Worm (Caenorhabditis elegans) whole organism, L4 larva: Measurements from ENCODE around the gene Y80D4G.2.

ENCODE experiments used
- F26F4.8 ChIP-seq: fragments of 200-800 bp; sonication (Bioruptor generic); conservative IDR thresholded peaks from 2 replicates; pipeline ENCODE4 v1.3.6; 2022; ENCODE audit warnings: missing genetic modification characterization, missing compliant biosample characterization
- ZK546.5 ChIP-seq, 2 experiments: sonication (generic microtip); optimal IDR thresholded peaks; 2 replicates each; lab custom pipeline; 2017; ENCODE audit warnings: missing biosample characterization in 2 of 2, missing genetic modification characterization in 2 of 2
- aly-2 ChIP-seq: sonication (generic microtip); optimal IDR thresholded peaks from 2 replicates; lab custom pipeline; 2018; ENCODE audit warnings: missing biosample characterization, missing genetic modification characterization
- dmd-6 ChIP-seq: fragments of 200-800 bp; sonication (Bioruptor generic); IDR thresholded peaks from 2 replicates; pipeline ENCODE4 v1.3.6; 2022; ENCODE audit warnings: missing genetic modification reagents, missing genetic modification characterization, missing compliant biosample characterization
- lin-15B ChIP-seq: fragments of 150-350 bp; sonication (generic microtip); optimal IDR thresholded peaks from 3 replicates; lab custom pipeline; 2014; ENCODE audit warnings: missing biosample characterization, missing genetic modification characterization
- lir-3 ChIP-seq: sonication (generic microtip); optimal IDR thresholded peaks from 2 replicates; lab custom pipeline; 2016; ENCODE audit warnings: mild to moderate bottlenecking, missing genetic modification characterization, missing compliant biosample characterization
- nhr-11 ChIP-seq: fragments of 150-350 bp; optimal IDR thresholded peaks from 2 replicates; lab custom pipeline; 2014; ENCODE audit warnings: missing biosample characterization, missing genetic modification characterization
- nhr-237 ChIP-seq: sonication (generic microtip); optimal IDR thresholded peaks from 2 replicates; lab custom pipeline; 2017; ENCODE audit warnings: missing biosample characterization, missing genetic modification characterization
- pqm-1 ChIP-seq: sonication (generic microtip); optimal IDR thresholded peaks from 2 replicates; lab custom pipeline; 2017; ENCODE audit warnings: missing biosample characterization, missing genetic modification characterization

ce11 chrIII:7555360-7555759, 39.0 kb downstream of the Y80D4G.2 start, which contains the start of gene ceh-13:
- TF ChIP-seq aly-2 (tag; lab: Kevin White, UChicago), result no peak
- TF ChIP-seq nhr-11 (tag; lab: Kevin White, UChicago), result no peak
- TF ChIP-seq ZK546.5 (tag; optimal IDR thresholded peaks at IDR 0.05; lab: Kevin White, UChicago), result no peak
- TF ChIP-seq F26F4.8 (GFP tag; lab: Robert Waterston, UW), result no peak
- TF ChIP-seq nhr-237 (tag; lab: Kevin White, UChicago), result no peak
- TF ChIP-seq dmd-6 (GFP tag; lab: Robert Waterston, UW), result no peak
- TF ChIP-seq lir-3 (tag; lab: Kevin White, UChicago), result no peak
- no peak for TF ChIP-seq pqm-1 (tag; lab: Kevin White, UChicago)
- no peak for TF ChIP-seq lin-15B
